Worm (Caenorhabditis elegans) whole organism, L1 larva: Measurements from ENCODE around the gene F45D3.1.

Source experiments
- aly-2 ChIP-seq: fragments of 150-350 bp; optimal IDR thresholded peaks from 2 replicates; lab custom pipeline; 2014; ENCODE audit warnings: missing biosample characterization, missing genetic modification characterization
- ama-1 ChIP-seq: fragments of 150-350 bp; optimal IDR thresholded peaks from 2 replicates; lab custom pipeline; 2014
- efl-1 ChIP-seq, 4 experiments: fragments of 150-350 bp; optimal IDR thresholded peaks in 3 of 4; peaks in 1 of 4; 1 replicate in 1 of 4; 2 replicates in 3 of 4; lab custom pipeline; 2014; ENCODE audit warnings: missing biosample characterization in 2 of 4, missing genetic modification characterization in 2 of 4, missing genetic modification reagents in 2 of 4
- egl-13 ChIP-seq: sonication (generic microtip); optimal IDR thresholded peaks from 2 replicates; lab custom pipeline; 2016; ENCODE audit warnings: missing genotype, missing genetic modification reagents, missing genetic modification characterization, missing compliant biosample characterization
- egl-27 ChIP-seq, 2 experiments: fragments of 150-350 bp in 1 of 2; sonication (generic microtip); optimal IDR thresholded peaks; 3 replicates each; lab custom pipeline; 2017 to 2018; ENCODE audit warnings: missing biosample characterization in 2 of 2, missing genetic modification characterization in 2 of 2, missing genetic modification reagents in 2 of 2
- elt-2 ChIP-seq: sonication (generic microtip); optimal IDR thresholded peaks from 2 replicates; lab custom pipeline; 2016; ENCODE audit warnings: missing genetic modification characterization, mild to moderate bottlenecking, inconsistent platforms, missing compliant biosample characterization, missing genetic modification reagents
- jun-1 ChIP-seq: fragments of 150-350 bp; optimal IDR thresholded peaks from 2 replicates; lab custom pipeline; 2014; ENCODE audit warnings: missing biosample characterization, missing genetic modification reagents, missing genetic modification characterization
- lin-39 ChIP-seq: fragments of 150-350 bp; optimal IDR thresholded peaks from 2 replicates; lab custom pipeline; 2014; ENCODE audit warnings: missing biosample characterization, missing genetic modification reagents, missing genetic modification characterization
- nhr-28 ChIP-seq: fragments of 150-350 bp; optimal IDR thresholded peaks from 2 replicates; lab custom pipeline; 2014; ENCODE audit warnings: missing biosample characterization, missing genetic modification characterization
- pqm-1 ChIP-seq: sonication (generic microtip); optimal IDR thresholded peaks from 3 replicates; lab custom pipeline; 2017; ENCODE audit warnings: missing biosample characterization, missing genetic modification characterization
- snpc-4 ChIP-seq: fragments of 150-350 bp; optimal IDR thresholded peaks from 2 replicates; lab custom pipeline; 2014; ENCODE audit warnings: missing biosample characterization, missing genetic modification characterization
- zag-1 ChIP-seq: fragments of 150-350 bp; optimal IDR thresholded peaks from 2 replicates; lab custom pipeline; 2014; ENCODE audit warnings: missing biosample characterization, missing genetic modification characterization

DNA sequence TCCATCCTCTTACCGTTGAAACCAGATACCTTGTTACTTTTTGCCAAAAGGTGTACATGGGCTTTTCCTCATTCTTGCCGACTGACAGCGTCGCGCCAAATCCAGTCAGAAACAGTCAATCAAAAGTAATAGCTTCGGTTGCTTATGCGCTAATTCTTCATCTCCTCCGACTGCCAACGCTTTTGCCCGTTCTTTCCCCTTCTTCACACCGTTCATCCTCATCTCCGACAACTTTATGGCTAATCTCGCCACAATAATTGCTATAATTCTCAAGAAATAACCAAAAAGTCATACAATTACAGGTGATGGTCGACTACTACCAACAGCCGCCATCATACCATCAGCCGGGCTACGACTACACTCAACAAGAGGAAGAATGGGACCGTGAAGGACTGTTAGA lies 48.7 kb upstream of the F45D3.1 start, which contains the start of gene atn-1:
- TF ChIP-seq egl-27 (tag; optimal IDR thresholded peaks at IDR 0.05; lab: Kevin White, UChicago) = no peak
- no peak for TF ChIP-seq elt-2 (tag; lab: Kevin White, UChicago)
- TF ChIP-seq lin-39 (tag; lab: Kevin White, UChicago) = no peak
- no peak for TF ChIP-seq ama-1 (lab: Kevin White, UChicago)
- TF ChIP-seq aly-2 (tag; lab: Kevin White, UChicago) = no peak
- no peak for TF ChIP-seq efl-1 (optimal IDR thresholded peaks at IDR 0.05; lab: Kevin White, UChicago)
- TF ChIP-seq efl-1 (GFP tag; optimal IDR thresholded peaks at IDR 0.05 in 1 of 2; lab: Kevin White, UChicago) = no peak
- TF ChIP-seq zag-1 (tag; lab: Kevin White, UChicago) = no peak
- TF ChIP-seq snpc-4 (tag; lab: Kevin White, UChicago) = no peak
- TF ChIP-seq pqm-1 (tag; lab: Kevin White, UChicago) = no peak
- TF ChIP-seq jun-1 (tag; lab: Kevin White, UChicago) = no peak
- no peak for TF ChIP-seq nhr-28 (tag; lab: Kevin White, UChicago)
- TF ChIP-seq egl-13 (tag; lab: Kevin White, UChicago) = no peak
